Fruit fly (Drosophila melanogaster) whole organism, embryonic: ENCODE measurements around the gene kirre.
A peak's percentile ranks its signal among the peaks of the same experiment; 100 is the strongest.

Experiments used
- Aef1 ChIP-seq: fragments of 200-800 bp; sonication (Bioruptor generic); IDR thresholded peaks from 3 replicates; pipeline ENCODE4 v1.3.6; 2022; ENCODE audit warnings: missing biosample characterization, missing genetic modification characterization
- BEAF-32 ChIP-seq: fragments of 200-800 bp; sonication (Bioruptor generic); optimal IDR thresholded peaks from 3 replicates; lab custom pipeline; 2017; ENCODE audit warnings: missing biosample characterization, missing genetic modification characterization, mild to moderate bottlenecking, moderate library complexity, missing genetic modification reagents
- Bgb ChIP-seq: fragments of 200-800 bp; sonication (Bioruptor generic); IDR thresholded peaks from 2 replicates; pipeline ENCODE4 v1.3.6; 2022; ENCODE audit warnings: missing biosample characterization, missing genetic modification characterization; ENCODE audit not compliant: partially characterized antibody
- CG13424 ChIP-seq: fragments of 200-800 bp; sonication (Bioruptor generic); optimal IDR thresholded peaks from 2 replicates; lab custom pipeline; 2019; ENCODE audit warnings: missing biosample characterization, mild to moderate bottlenecking, missing genetic modification characterization, moderate library complexity
- CG1603 ChIP-seq: fragments of 200-800 bp; sonication (Bioruptor generic); optimal IDR thresholded peaks from 2 replicates; lab custom pipeline; 2019; ENCODE audit warnings: missing biosample characterization, mild to moderate bottlenecking, missing genetic modification characterization, moderate library complexity
- CG16813 ChIP-seq: fragments of 200-800 bp; sonication (Bioruptor generic); IDR thresholded peaks from 3 replicates; pipeline ENCODE4 v1.3.6; 2022; ENCODE audit warnings: missing biosample characterization, missing genetic modification characterization; ENCODE audit not compliant: partially characterized antibody
- CG17186 ChIP-seq: fragments of 200-800 bp; sonication (Bioruptor generic); optimal IDR thresholded peaks from 3 replicates; lab custom pipeline; 2017; ENCODE audit warnings: missing biosample characterization, missing genetic modification reagents, missing genetic modification characterization
- CG17802 ChIP-seq: fragments of 200-800 bp; sonication (Bioruptor generic); optimal IDR thresholded peaks from 2 replicates; lab custom pipeline; 2018; ENCODE audit warnings: missing biosample characterization, mild to moderate bottlenecking, missing genetic modification characterization, moderate library complexity
- CG17829 ChIP-seq: fragments of 200-800 bp; optimal IDR thresholded peaks from 2 replicates; lab custom pipeline; 2019; ENCODE audit warnings: missing biosample characterization, mild to moderate bottlenecking, missing genetic modification characterization, moderate library complexity
- CG2129 ChIP-seq: fragments of 200-800 bp; sonication (Bioruptor generic); IDR thresholded peaks from 2 replicates; pipeline ENCODE4 v1.3.6; 2022; ENCODE audit warnings: missing biosample characterization, missing genetic modification characterization; ENCODE audit not compliant: partially characterized antibody
- CG2712 ChIP-seq: fragments of 200-800 bp; optimal IDR thresholded peaks from 3 replicates; lab custom pipeline; 2019; ENCODE audit warnings: missing biosample characterization, mild to moderate bottlenecking, missing genetic modification characterization, moderate library complexity
- CG30403 ChIP-seq: fragments of 200-800 bp; sonication (Bioruptor generic); optimal IDR thresholded peaks from 3 replicates; lab custom pipeline; 2016; ENCODE audit warnings: missing biosample characterization, missing genetic modification characterization
- CG32532 ChIP-seq: fragments of 200-800 bp; sonication (Bioruptor generic); IDR thresholded peaks from 2 replicates; pipeline ENCODE4 v1.3.6; 2022; ENCODE audit warnings: missing biosample characterization, missing genetic modification characterization
- CG3726 ChIP-seq: fragments of 200-800 bp; sonication (Bioruptor generic); IDR thresholded peaks from 3 replicates; pipeline ENCODE4, ENCODE4 v1.3.6; 2022; ENCODE audit warnings: missing biosample characterization, missing genetic modification characterization
- CG9797 ChIP-seq: fragments of 200-800 bp; sonication (Bioruptor generic); optimal IDR thresholded peaks from 3 replicates; lab custom pipeline; 2018; ENCODE audit warnings: missing biosample characterization, mild to moderate bottlenecking, missing genetic modification characterization
- CTCF ChIP-seq: fragments of 200-800 bp; sonication (Bioruptor generic); optimal IDR thresholded peaks from 2 replicates; lab custom pipeline; 2017; ENCODE audit warnings: missing biosample characterization, mild to moderate bottlenecking, missing genetic modification characterization, moderate library complexity
- CoRest ChIP-seq: fragments of 200-800 bp; sonication (Bioruptor generic); optimal IDR thresholded peaks from 3 replicates; lab custom pipeline; 2018; ENCODE audit warnings: missing biosample characterization, mild to moderate bottlenecking, missing genetic modification characterization, moderate library complexity
- Dbx ChIP-seq: fragments of 200-800 bp; sonication (Bioruptor generic); IDR thresholded peaks from 3 replicates; pipeline ENCODE4 v1.3.6; 2022; ENCODE audit warnings: missing biosample characterization, missing genetic modification characterization
- Doc3 ChIP-seq: fragments of 200-800 bp; sonication (Bioruptor generic); IDR thresholded peaks from 3 replicates; pipeline ENCODE4 v1.3.6; 2022; ENCODE audit warnings: missing biosample characterization, missing genetic modification characterization; ENCODE audit not compliant: partially characterized antibody
- Dp ChIP-seq: fragments of 200-800 bp; sonication (Bioruptor generic); optimal IDR thresholded peaks from 2 replicates; lab custom pipeline; 2018; ENCODE audit warnings: missing biosample characterization, mild to moderate bottlenecking, missing genetic modification characterization, moderate library complexity
- Drgx ChIP-seq: fragments of 200-800 bp; sonication (Bioruptor generic); IDR thresholded peaks from 2 replicates; pipeline ENCODE4 v1.3.6; 2022; ENCODE audit warnings: missing biosample characterization, missing genetic modification characterization
- E2f1 ChIP-seq: fragments of 200-800 bp; sonication (Bioruptor generic); IDR thresholded peaks from 2 replicates; pipeline ENCODE4 v1.3.6; 2022; ENCODE audit warnings: missing biosample characterization, missing genetic modification characterization
- E2f2 ChIP-seq: fragments of 200-800 bp; sonication (Bioruptor generic); IDR thresholded peaks from 2 replicates; pipeline ENCODE4 v1.3.6; 2022; ENCODE audit warnings: missing biosample characterization, missing genetic modification characterization
- Ets65A ChIP-seq: fragments of 200-800 bp; sonication (Bioruptor generic); peaks from one replicate; lab custom pipeline; 2016; ENCODE audit warnings: missing biosample characterization, missing genetic modification characterization
- HLH4C ChIP-seq: fragments of 200-800 bp; sonication (Bioruptor generic); IDR thresholded peaks from 3 replicates; pipeline ENCODE4 v1.3.6; 2022; ENCODE audit warnings: missing biosample characterization, missing genetic modification characterization; ENCODE audit not compliant: partially characterized antibody
- HLH54F ChIP-seq: fragments of 200-800 bp; sonication (Bioruptor generic); optimal IDR thresholded peaks from 3 replicates; lab custom pipeline; 2016; ENCODE audit warnings: missing biosample characterization, missing genetic modification characterization
- Hey ChIP-seq: fragments of 200-800 bp; sonication (Bioruptor generic); optimal IDR thresholded peaks from 3 replicates; lab custom pipeline; 2018; ENCODE audit warnings: missing biosample characterization, mild to moderate bottlenecking, missing genetic modification characterization
- MBD-R2 ChIP-seq: fragments of 200-800 bp; sonication (Bioruptor generic); IDR thresholded peaks from 2 replicates; pipeline ENCODE4 v1.3.6; 2022; ENCODE audit warnings: missing biosample characterization, missing genetic modification characterization
- MESR4 ChIP-seq: fragments of 200-800 bp; sonication (Bioruptor generic); optimal IDR thresholded peaks from 2 replicates; lab custom pipeline; 2018; ENCODE audit warnings: missing biosample characterization, mild to moderate bottlenecking, missing genetic modification characterization, moderate library complexity
- Meics ChIP-seq: fragments of 200-800 bp; sonication (Bioruptor generic); optimal IDR thresholded peaks from 2 replicates; lab custom pipeline; 2017; ENCODE audit warnings: missing biosample characterization, mild to moderate bottlenecking, missing genetic modification characterization
- NfI ChIP-seq: fragments of 200-800 bp; sonication (Bioruptor generic); optimal IDR thresholded peaks from 3 replicates; lab custom pipeline; 2018; ENCODE audit warnings: missing biosample characterization, mild to moderate bottlenecking, missing genetic modification characterization, moderate library complexity
- Opbp ChIP-seq: fragments of 200-800 bp; sonication (Bioruptor generic); IDR thresholded peaks from 3 replicates; pipeline ENCODE4 v1.3.6; 2022; ENCODE audit warnings: missing biosample characterization, missing genetic modification characterization; ENCODE audit not compliant: partially characterized antibody
- Scr ChIP-seq: fragments of 200-800 bp; sonication (Bioruptor generic); IDR thresholded peaks from 2 replicates; pipeline ENCODE4 v1.3.6; 2022; ENCODE audit warnings: missing biosample characterization, missing genetic modification characterization; ENCODE audit not compliant: partially characterized antibody
- TFAM ChIP-seq: fragments of 200-800 bp; sonication (Bioruptor generic); optimal IDR thresholded peaks from 2 replicates; lab custom pipeline; 2017; ENCODE audit warnings: missing biosample characterization, missing genetic modification characterization, inconsistent platforms
- Xrp1 ChIP-seq: fragments of 200-800 bp; sonication (Bioruptor generic); IDR thresholded peaks from 2 replicates; pipeline ENCODE4 v1.3.6; 2022; ENCODE audit warnings: missing biosample characterization, missing genetic modification characterization
- ase ChIP-seq: fragments of 200-800 bp; sonication (Bioruptor generic); IDR thresholded peaks from 3 replicates; pipeline ENCODE4 v1.3.6; 2022; ENCODE audit warnings: missing biosample characterization, missing genetic modification characterization
- bab2 ChIP-seq: fragments of 200-800 bp; sonication (Bioruptor generic); optimal IDR thresholded peaks from 2 replicates; lab custom pipeline; 2016; ENCODE audit warnings: missing biosample characterization, missing genetic modification characterization
- dysf ChIP-seq: fragments of 200-800 bp; sonication (Bioruptor generic); IDR thresholded peaks from 3 replicates; pipeline ENCODE4 v1.3.6; 2022; ENCODE audit warnings: missing biosample characterization, missing genetic modification characterization
- grau ChIP-seq: fragments of 200-800 bp; optimal IDR thresholded peaks from 3 replicates; lab custom pipeline; 2019; ENCODE audit warnings: missing biosample characterization, mild to moderate bottlenecking, missing genetic modification characterization, moderate library complexity
- ham ChIP-seq: fragments of 200-800 bp; sonication (Bioruptor generic); IDR thresholded peaks from 2 replicates; pipeline ENCODE4 v1.3.6; 2022; ENCODE audit warnings: missing biosample characterization, missing genetic modification characterization
- hb ChIP-seq: fragments of 200-800 bp; sonication (Bioruptor generic); IDR thresholded peaks from 3 replicates; pipeline ENCODE4 v1.3.6; 2022; ENCODE audit warnings: missing biosample characterization, missing genetic modification characterization; ENCODE audit not compliant: partially characterized antibody
- inv ChIP-seq: fragments of 200-800 bp; sonication (Bioruptor generic); IDR thresholded peaks from 2 replicates; pipeline ENCODE4 v1.3.6; 2022; ENCODE audit warnings: missing biosample characterization, missing genetic modification characterization; ENCODE audit not compliant: partially characterized antibody
- jumu ChIP-seq: fragments of 200-800 bp; sonication (Bioruptor generic); optimal IDR thresholded peaks from 3 replicates; lab custom pipeline; 2016; ENCODE audit warnings: missing biosample characterization, missing genetic modification characterization
- mld ChIP-seq: fragments of 200-800 bp; sonication (Bioruptor generic); IDR thresholded peaks from 3 replicates; pipeline ENCODE4 v1.3.6; 2022; ENCODE audit warnings: missing biosample characterization, missing genetic modification characterization; ENCODE audit not compliant: partially characterized antibody
- nerfin-2 ChIP-seq: fragments of 200-800 bp; sonication (Bioruptor generic); IDR thresholded peaks from 2 replicates; pipeline ENCODE4 v1.3.6; 2022; ENCODE audit warnings: missing biosample characterization, missing genetic modification characterization; ENCODE audit not compliant: partially characterized antibody
- pzg ChIP-seq: fragments of 200-800 bp; sonication (Bioruptor generic); optimal IDR thresholded peaks from 3 replicates; lab custom pipeline; 2018; ENCODE audit warnings: missing biosample characterization, mild to moderate bottlenecking, missing genetic modification characterization, moderate library complexity
- sqz ChIP-seq: fragments of 200-800 bp; sonication (Bioruptor generic); optimal IDR thresholded peaks from 3 replicates; lab custom pipeline; 2018; ENCODE audit warnings: missing biosample characterization, mild to moderate bottlenecking, missing genetic modification characterization
- trem ChIP-seq: fragments of 200-800 bp; optimal IDR thresholded peaks from 3 replicates; lab custom pipeline; 2019; ENCODE audit warnings: missing biosample characterization, mild to moderate bottlenecking, missing genetic modification characterization, moderate library complexity
- vvl ChIP-seq: fragments of 200-800 bp; sonication (Bioruptor generic); IDR thresholded peaks from 2 replicates; pipeline ENCODE4 v1.3.6; 2022; ENCODE audit warnings: missing biosample characterization, missing genetic modification characterization
- zf30C ChIP-seq: fragments of 200-800 bp; sonication (Bioruptor generic); optimal IDR thresholded peaks from 3 replicates; lab custom pipeline; 2018; ENCODE audit warnings: missing biosample characterization, mild to moderate bottlenecking, missing genetic modification characterization

kirre gene

dm6 chrX:2713776-2714175 is 26.4 kb upstream of the kirre start, which contains the start of the genes CG2685 and CG2694 (continued):
- TF ChIP-seq HLH54F (GFP tag; lab: Kevin White, UChicago), result no peak
- TF ChIP-seq CoRest (tag; lab: Kevin White, UChicago), result peak; percentile 18
- no peak for TF ChIP-seq bab2
- TF ChIP-seq BEAF-32, result peak; percentile 74
- 0 out of 2 replicates have a peak, but pooled peaks have one; percentile 7 for TF ChIP-seq Xrp1 (GFP tag; lab: Robert Waterston, UW)
- TF ChIP-seq CG13424 (tag; lab: Kevin White, UChicago), result no peak
- no peak for TF ChIP-seq zf30C (GFP tag; lab: Kevin White, UChicago)
- TF ChIP-seq MESR4 (GFP tag; lab: Kevin White, UChicago), result peak; percentile 41
- peak; percentile 29 for TF ChIP-seq trem (tag; lab: Kevin White, UChicago)
- peak; percentile 42 for TF ChIP-seq Ets65A
- TF ChIP-seq CG32532, result 0 out of 2 replicates have a peak, but pooled peaks have one; percentile 13
- peak; percentile 75 for TF ChIP-seq E2f2 (GFP tag; lab: Robert Waterston, UW)
- no peak for TF ChIP-seq TFAM (GFP tag; lab: Kevin White, UChicago)
- peak; percentile 60; the same call in 1 of the 3 replicates for TF ChIP-seq hb
- TF ChIP-seq mld, result peak; percentile 57; the same call in 2 of the 3 replicates
- TF ChIP-seq grau, result no peak
- peak; percentile 64 for TF ChIP-seq inv
- TF ChIP-seq CG16813 (GFP tag; lab: Robert Waterston, UW), result peak; percentile 78
- no peak for TF ChIP-seq E2f1 (GFP tag; lab: Robert Waterston, UW)
- TF ChIP-seq CG9797 (GFP tag; lab: Kevin White, UChicago), result peak; percentile 72
- TF ChIP-seq jumu (GFP tag; lab: Kevin White, UChicago), result no peak
- TF ChIP-seq CG17186 (GFP tag; lab: Kevin White, UChicago), result no peak
- peak; percentile 58; the same call in 1 of the 2 replicates for TF ChIP-seq nerfin-2 (GFP tag; lab: Robert Waterston, UW)
- peak; percentile 70 for TF ChIP-seq Dp (GFP tag; lab: Kevin White, UChicago)
- no peak for TF ChIP-seq dysf (GFP tag; lab: Robert Waterston, UW)
- no peak for TF ChIP-seq Drgx (GFP tag; lab: Robert Waterston, UW)
- TF ChIP-seq CG3726, result no peak
- TF ChIP-seq pzg (GFP tag; lab: Kevin White, UChicago), result peak; percentile 79
- TF ChIP-seq sqz (GFP tag; lab: Kevin White, UChicago), result no peak
- no peak for TF ChIP-seq Meics
- peak; percentile 72 for TF ChIP-seq Scr (GFP tag; lab: Robert Waterston, UW)
- peak; percentile 81 for TF ChIP-seq Opbp
- no peak for TF ChIP-seq ham
- peak; percentile 7 for TF ChIP-seq CG30403 (GFP tag; lab: Kevin White, UChicago)
- TF ChIP-seq Bgb, result peak; percentile 83
- peak; percentile 50 for TF ChIP-seq CG1603 (tag; lab: Kevin White, UChicago)
- peak; percentile 79 for TF ChIP-seq HLH4C
- TF ChIP-seq Aef1 (GFP tag; lab: Robert Waterston, UW), result no peak
- TF ChIP-seq ase (GFP tag; lab: Robert Waterston, UW), result no peak
- TF ChIP-seq CTCF (GFP tag; lab: Kevin White, UChicago), result no peak
- peak; percentile 2 for TF ChIP-seq NfI (GFP tag; lab: Kevin White, UChicago)
- peak; percentile 64 for TF ChIP-seq Doc3 (GFP tag; lab: Robert Waterston, UW)
- 0 out of 2 replicates have a peak, but pooled peaks have one; percentile 36 for TF ChIP-seq CG2129 (GFP tag; lab: Robert Waterston, UW)
- 0 out of 3 replicates have a peak, but pooled peaks have one; percentile 22 for TF ChIP-seq Dbx
- TF ChIP-seq MBD-R2, result peak; percentile 83
- TF ChIP-seq CG17829 (tag; lab: Kevin White, UChicago), result peak; percentile 28
- TF ChIP-seq vvl (GFP tag; lab: Robert Waterston, UW), result 0 out of 2 replicates have a peak, but pooled peaks have one; percentile 27
- no peak for TF ChIP-seq CG17802
- peak; percentile 7 for TF ChIP-seq CG2712
- no peak for TF ChIP-seq Hey
